Worm (Caenorhabditis elegans) whole organism, L1 larva: ENCODE measurements around the gene T16G12.3.

Experiments used
- aha-1 ChIP-seq: fragments of 150-350 bp; optimal IDR thresholded peaks from 2 replicates; lab custom pipeline; 2014; ENCODE audit warnings: missing biosample characterization, missing genetic modification characterization
- blmp-1 ChIP-seq: fragments of 150-350 bp; optimal IDR thresholded peaks from 2 replicates; lab custom pipeline; 2014; ENCODE audit warnings: missing biosample characterization, missing genetic modification characterization
- efl-1 ChIP-seq, 4 experiments: fragments of 150-350 bp; optimal IDR thresholded peaks in 3 of 4; peaks in 1 of 4; 1 replicate in 1 of 4; 2 replicates in 3 of 4; lab custom pipeline; 2014; ENCODE audit warnings: missing biosample characterization in 2 of 4, missing genetic modification characterization in 2 of 4, missing genetic modification reagents in 2 of 4
- fkh-10 ChIP-seq: sonication (generic microtip); optimal IDR thresholded peaks from 2 replicates; lab custom pipeline; 2017; ENCODE audit warnings: missing biosample characterization, missing genetic modification reagents, missing genetic modification characterization
- lin-13 ChIP-seq: fragments of 150-350 bp; optimal IDR thresholded peaks from 2 replicates; lab custom pipeline; 2014; ENCODE audit warnings: missing biosample characterization, missing genetic modification reagents, missing genetic modification characterization
- lsy-2 ChIP-seq, 2 experiments: fragments of 150-350 bp; optimal IDR thresholded peaks; 2 replicates each; lab custom pipeline; 2014; ENCODE audit warnings: missing biosample characterization in 2 of 2, missing genetic modification characterization in 2 of 2
- nhr-20 ChIP-seq: sonication (generic microtip); optimal IDR thresholded peaks from 2 replicates; lab custom pipeline; 2016; ENCODE audit warnings: mild to moderate bottlenecking, missing genetic modification characterization, missing compliant biosample characterization
- nhr-237 ChIP-seq: fragments of 150-350 bp; optimal IDR thresholded peaks from 2 replicates; lab custom pipeline; 2014; ENCODE audit warnings: missing biosample characterization, missing genetic modification characterization
- nhr-77 ChIP-seq: fragments of 150-350 bp; optimal IDR thresholded peaks from 2 replicates; lab custom pipeline; 2014; ENCODE audit warnings: missing biosample characterization, missing genetic modification characterization
- pag-3 ChIP-seq: sonication (generic microtip); optimal IDR thresholded peaks from 2 replicates; lab custom pipeline; 2017; ENCODE audit warnings: missing genetic modification characterization, mild to moderate bottlenecking, missing compliant biosample characterization, antibody characterized with exemption, borderline replicate concordance; ENCODE audit not compliant: insufficient read depth
- swsn-7 ChIP-seq: sonication (generic microtip); optimal IDR thresholded peaks from 2 replicates; lab custom pipeline; 2016; ENCODE audit warnings: missing genetic modification characterization, missing compliant biosample characterization
- ztf-11 ChIP-seq, 2 experiments: sonication (generic microtip); optimal IDR thresholded peaks; 2 replicates each; lab custom pipeline; 2016 to 2017; ENCODE audit warnings: missing genetic modification characterization in 2 of 2, missing biosample characterization in 1 of 2, missing compliant biosample characterization in 1 of 2
- ztf-4 ChIP-seq: fragments of 150-350 bp; optimal IDR thresholded peaks from 2 replicates; lab custom pipeline; 2014; ENCODE audit warnings: missing biosample characterization, missing genetic modification characterization

DNA sequence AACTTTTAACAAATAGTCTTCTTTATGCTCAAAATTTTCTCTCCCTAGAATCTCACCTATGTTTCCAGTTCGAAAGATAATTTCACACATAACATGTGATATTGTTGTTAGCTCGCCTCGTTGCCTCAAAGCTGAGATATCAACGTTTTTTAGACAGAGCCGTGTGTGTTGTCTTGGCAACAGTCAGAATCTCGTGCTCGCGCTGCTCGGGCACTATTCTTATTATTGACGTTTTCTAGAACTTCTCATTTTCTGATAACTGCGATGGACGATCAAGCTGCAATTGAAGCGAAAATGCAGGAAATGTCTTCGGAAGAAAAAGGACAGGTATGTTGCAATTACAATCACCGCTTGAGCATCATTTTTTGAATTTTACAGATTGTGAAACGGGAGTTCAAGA, 14.6 kb upstream of the T16G12.3 start, which contains the start of gene xbx-3:
- no peak for TF ChIP-seq blmp-1 (tag; lab: Kevin White, UChicago)
- TF ChIP-seq swsn-7: peak; percentile 44
- no peak for TF ChIP-seq ztf-11 (tag; optimal IDR thresholded peaks at IDR 0.05; lab: Kevin White, UChicago)
- TF ChIP-seq nhr-20 (tag; lab: Kevin White, UChicago): peak; percentile 13
- peak; percentile 17 for TF ChIP-seq fkh-10 (GFP tag; lab: Kevin White, UChicago)
- TF ChIP-seq nhr-77 (tag; lab: Kevin White, UChicago): no peak
- no peak for TF ChIP-seq pag-3 (tag; lab: Kevin White, UChicago)
- no peak for TF ChIP-seq lin-13 (GFP tag; lab: Kevin White, UChicago)
- no peak for TF ChIP-seq efl-1 (optimal IDR thresholded peaks at IDR 0.05; lab: Kevin White, UChicago)
- no peak for TF ChIP-seq efl-1 (GFP tag; optimal IDR thresholded peaks at IDR 0.05 in 1 of 2; lab: Kevin White, UChicago)
- no peak for TF ChIP-seq aha-1
- TF ChIP-seq ztf-4 (tag; lab: Kevin White, UChicago): peak; percentile 34
- no peak for TF ChIP-seq lsy-2 (tag; optimal IDR thresholded peaks at IDR 0.05; lab: Kevin White, UChicago)
- no peak for TF ChIP-seq nhr-237 (tag; lab: Kevin White, UChicago)
